Worm (Caenorhabditis elegans): ENCODE data around the gene tbck-1.

The tbck-1 gene

ce11 chrII:4827734-4828609, at the start of gene tbck-1, which contains the start of gene fbxb-88:
Gene tbck-1 (plus strand): TSS chrII:4828559.
Gene fbxb-88 (minus strand): TSS chrII:4827884.
- TF ChIP-seq madf-9 (GFP tag; conservative IDR thresholded peaks at IDR 0.05) (no peak), dpl-1 (GFP tag; optimal IDR thresholded peaks at IDR 0.05) (peak; percentile 96), T20F7.1 (GFP tag; optimal IDR thresholded peaks at IDR 0.05) (peak; percentile 58), rbr-2 (tag; optimal IDR thresholded peaks at IDR 0.05) (peak; percentile 38)

- no peak for TF ChIP-seq D1046.2 (GFP tag; IDR thresholded peaks at IDR 0.05)
- TF ChIP-seq zfp-2 (tag; optimal IDR thresholded peaks at IDR 0.05) = no peak
- TF ChIP-seq F10B5.3 (tag; optimal IDR thresholded peaks at IDR 0.05) = no peak
- TF ChIP-seq zag-1 (tag; optimal IDR thresholded peaks at IDR 0.05) = no peak
- TF ChIP-seq fkh-10 (GFP tag; optimal IDR thresholded peaks at IDR 0.05) = no peak
- no peak for TF ChIP-seq F44E2.7 (GFP tag; IDR thresholded peaks at IDR 0.05)
- no peak for TF ChIP-seq tag-97 (GFP tag; IDR thresholded peaks at IDR 0.05)
- TF ChIP-seq mxl-2 (GFP tag; conservative IDR thresholded peaks at IDR 0.05) = no peak
- no peak for TF ChIP-seq mdt-29 (GFP tag; IDR thresholded peaks at IDR 0.05)
- TF ChIP-seq pqm-1 (tag; optimal IDR thresholded peaks at IDR 0.05) = no peak
- TF ChIP-seq nhr-48 (tag; optimal IDR thresholded peaks at IDR 0.05) = no peak
- no peak for TF ChIP-seq hif-1 (tag; optimal IDR thresholded peaks at IDR 0.05)
- TF ChIP-seq spr-3 (GFP tag; optimal IDR thresholded peaks at IDR 0.05) = no peak
- TF ChIP-seq madf-5 (GFP tag; IDR thresholded peaks at IDR 0.05) = no peak
- TF ChIP-seq daf-16 (GFP tag; optimal IDR thresholded peaks at IDR 0.05) = no peak
- TF ChIP-seq daf-16 (tag; optimal IDR thresholded peaks at IDR 0.05) = no peak
These were observed 48.6 kb upstream of the tbck-1 start for ce11 chrII:4779753-4780152.

ce11 chrII:4784436-4784835, 43.9 kb upstream of the tbck-1 start, which contains the start of gene nep-12:
Gene nep-12 (minus strand): TSS chrII:4784536.
- no peak for TF ChIP-seq D1046.2 (GFP tag; IDR thresholded peaks at IDR 0.05)
- no peak for TF ChIP-seq zip-11 (GFP tag; IDR thresholded peaks at IDR 0.05)
- no peak for TF ChIP-seq dpl-1 (GFP tag; optimal IDR thresholded peaks at IDR 0.05)
- TF ChIP-seq lim-7 (GFP tag; IDR thresholded peaks at IDR 0.05) = no peak
- no peak for TF ChIP-seq ceh-44 (GFP tag; IDR thresholded peaks at IDR 0.05)
- no peak for TF ChIP-seq lin-13 (GFP tag; optimal IDR thresholded peaks at IDR 0.05)
- TF ChIP-seq daf-19 (GFP tag; conservative IDR thresholded peaks at IDR 0.05) = no peak
- TF ChIP-seq unc-62 (GFP tag; optimal IDR thresholded peaks at IDR 0.05 in 1 of 2) = no peak
- no peak for TF ChIP-seq unc-62 (tag; optimal IDR thresholded peaks at IDR 0.05)
- no peak for TF ChIP-seq arid-1 (GFP tag; conservative IDR thresholded peaks at IDR 0.05)
- TF ChIP-seq lin-1 (GFP tag; IDR thresholded peaks at IDR 0.05) = no peak
- no peak for TF ChIP-seq unc-39 (tag; optimal IDR thresholded peaks at IDR 0.05)
- TF ChIP-seq nhr-11 (tag; optimal IDR thresholded peaks at IDR 0.05) = no peak
- no peak for TF ChIP-seq dmd-6 (GFP tag; IDR thresholded peaks at IDR 0.05)
- no peak for TF ChIP-seq cey-2 (tag; optimal IDR thresholded peaks at IDR 0.05; ENCODE audit: borderline replicate concordance, insufficient read depth)
- no peak for TF ChIP-seq set-16 (GFP tag; IDR thresholded peaks at IDR 0.05)
- no peak for TF ChIP-seq dve-1 (tag; optimal IDR thresholded peaks at IDR 0.05; ENCODE audit: insufficient read depth)
- TF ChIP-seq ztf-7 (tag; optimal IDR thresholded peaks at IDR 0.05) = no peak
- no peak for TF ChIP-seq mxl-2 (GFP tag; conservative IDR thresholded peaks at IDR 0.05)
- TF ChIP-seq duxl-1 (tag; optimal IDR thresholded peaks at IDR 0.05; ENCODE audit: poor library complexity) = no peak

All from whole organism, L4 larva.